Worm (Caenorhabditis elegans): ENCODE measurements around the gene F46E10.18.

DNA sequence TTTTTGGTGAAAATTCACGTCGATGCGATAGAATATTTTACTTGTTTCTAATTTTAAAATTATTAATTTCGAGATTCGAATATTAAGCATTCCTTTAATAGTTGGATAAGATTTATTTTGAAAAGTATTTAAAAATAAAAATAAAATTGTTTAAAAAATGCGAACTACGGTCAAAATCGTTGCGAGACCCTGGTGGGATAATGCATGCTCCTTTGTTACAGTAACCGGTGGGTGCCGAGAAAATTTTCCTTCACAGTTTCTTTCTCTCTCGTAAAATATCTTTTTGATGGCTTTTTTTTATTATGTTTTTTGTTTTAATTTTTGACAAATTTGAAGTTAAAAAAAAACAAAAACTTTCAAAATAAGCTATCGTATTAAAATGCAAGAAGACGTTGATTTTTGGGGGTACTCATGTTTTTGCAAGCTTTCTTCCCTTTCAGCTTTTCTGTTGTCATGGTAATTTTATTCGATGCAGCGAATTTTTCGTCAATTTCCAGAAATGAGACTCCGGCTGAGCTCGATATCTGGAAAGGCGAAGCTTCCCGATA, 24.1 kb upstream of the F46E10.18 start, which contains the start of gene dgtr-1:
- TF ChIP-seq ztf-29 (GFP tag; IDR thresholded peaks at IDR 0.05) = no peak
- no peak for TF ChIP-seq med-1 (GFP tag; optimal IDR thresholded peaks at IDR 0.05; ENCODE audit: insufficient read depth)
- TF ChIP-seq flt-1 (GFP tag; IDR thresholded peaks at IDR 0.05) = no peak
- no peak for TF ChIP-seq ref-1 (GFP tag; conservative IDR thresholded peaks at IDR 0.05)
- no peak for TF ChIP-seq T22C8.4 (GFP tag; IDR thresholded peaks at IDR 0.05)
- no peak for TF ChIP-seq tab-1 (GFP tag; IDR thresholded peaks at IDR 0.05)
- no peak for TF ChIP-seq klf-2 (GFP tag; conservative IDR thresholded peaks at IDR 0.05)
- no peak for TF ChIP-seq cog-1 (tag; optimal IDR thresholded peaks at IDR 0.05)

Data from whole organism, midembryonic.